Worm (Caenorhabditis elegans): ENCODE data around the gene T05C1.5.

Gene T05C1.5

ce11 chrII:4516291-4516690 lies 25.7 kb upstream of the T05C1.5 start:
- TF ChIP-seq Y79H2A.3 (GFP tag; conservative IDR thresholded peaks at IDR 0.05) (no peak), nhr-179 (tag; optimal IDR thresholded peaks at IDR 0.05) (no peak), nhr-120 (GFP tag; IDR thresholded peaks at IDR 0.05) (no peak), gei-17 (GFP tag; optimal IDR thresholded peaks at IDR 0.05) (no peak), dpl-1 (GFP tag; optimal IDR thresholded peaks at IDR 0.05) (no peak), ceh-79 (tag; optimal IDR thresholded peaks at IDR 0.05) (no peak), hmg-20 (GFP tag; IDR thresholded peaks at IDR 0.05) (no peak), Y53G8AR.9 (GFP tag; conservative IDR thresholded peaks at IDR 0.05) (no peak), zfh-2 (GFP tag; conservative IDR thresholded peaks at IDR 0.05) (no peak), tlf-1 (GFP tag; optimal IDR thresholded peaks at IDR 0.05) (no peak), athp-1 (tag; optimal IDR thresholded peaks at IDR 0.05) (no peak), C06A6.2 (GFP tag; conservative IDR thresholded peaks at IDR 0.05) (no peak), ceh-91 (GFP tag; IDR thresholded peaks at IDR 0.05) (no peak), atf-7 (tag; optimal IDR thresholded peaks at IDR 0.05) (no peak), efl-1 (GFP tag; optimal IDR thresholded peaks at IDR 0.05) (no peak), T26A5.8 (tag; optimal IDR thresholded peaks at IDR 0.05) (no peak), ZK185.1 (tag; optimal IDR thresholded peaks at IDR 0.05; ENCODE audit: poor library complexity, severe bottlenecking) (no peak), hsf-1 (GFP tag; IDR thresholded peaks at IDR 0.05) (no peak), tbp1 (GFP tag; optimal IDR thresholded peaks at IDR 0.05) (no peak)

- no peak for TF ChIP-seq ztf-3 (GFP tag; optimal IDR thresholded peaks at IDR 0.05)
- no peak for TF ChIP-seq ceh-58 (GFP tag; IDR thresholded peaks at IDR 0.05)
- no peak for TF ChIP-seq cebp-1 (GFP tag; IDR thresholded peaks at IDR 0.05)
- no peak for TF ChIP-seq cebp-1 (tag; optimal IDR thresholded peaks at IDR 0.05)
- no peak for TF ChIP-seq bed-2 (GFP tag; IDR thresholded peaks at IDR 0.05)
- no peak for TF ChIP-seq ztf-6 (GFP tag; IDR thresholded peaks at IDR 0.05)
- TF ChIP-seq nfya-1 (tag; optimal IDR thresholded peaks at IDR 0.05; ENCODE audit: borderline replicate concordance, insufficient read depth): no peak
- no peak for TF ChIP-seq attf-6 (GFP tag; IDR thresholded peaks at IDR 0.05)
- TF ChIP-seq bed-1 (GFP tag; IDR thresholded peaks at IDR 0.05): no peak
Measured at ce11 chrII:4511911-4512310, 21.3 kb upstream of the T05C1.5 start, which contains the start of gene cyp-23A1. Gene cyp-23A1, plus strand, starts transcription at chrII:4512211.

ce11 chrII:4510684-4511083 lies 20.1 kb upstream of the T05C1.5 start:
- TF ChIP-seq tbp1 (GFP tag; optimal IDR thresholded peaks at IDR 0.05): no peak
- no peak for TF ChIP-seq attf-5 (GFP tag; optimal IDR thresholded peaks at IDR 0.05)
- no peak for TF ChIP-seq K12H6.12 (tag; optimal IDR thresholded peaks at IDR 0.05)
- TF ChIP-seq unc-130 (GFP tag; optimal IDR thresholded peaks at IDR 0.05): no peak
- no peak for TF ChIP-seq chd-7 (tag; optimal IDR thresholded peaks at IDR 0.05)
- no peak for TF ChIP-seq efl-1 (GFP tag; optimal IDR thresholded peaks at IDR 0.05)
- no peak for TF ChIP-seq B0019.2 (GFP tag; conservative IDR thresholded peaks at IDR 0.05)
- TF ChIP-seq dox-1 (GFP tag; IDR thresholded peaks at IDR 0.05): no peak
- TF ChIP-seq F49E8.2 (tag; optimal IDR thresholded peaks at IDR 0.05; ENCODE audit: insufficient read depth): no peak
- TF ChIP-seq nfyb-1 (GFP tag; IDR thresholded peaks at IDR 0.05): no peak
- TF ChIP-seq die-1 (tag; optimal IDR thresholded peaks at IDR 0.05): no peak
- TF ChIP-seq ceh-40 (GFP tag; IDR thresholded peaks at IDR 0.05): no peak
- no peak for TF ChIP-seq C06A6.2 (GFP tag; conservative IDR thresholded peaks at IDR 0.05)
- no peak for TF ChIP-seq ceh-100 (GFP tag; IDR thresholded peaks at IDR 0.05)

Data from whole organism, young adult.